Fruit fly (Drosophila melanogaster) whole organism, wandering third instar larva: ENCODE data around the gene Cyp28d1.

Experiments used
- Mio ChIP-seq: sonication (Bioruptor generic); optimal IDR thresholded peaks from 2 replicates; lab custom pipeline; 2016; ENCODE audit warnings: missing biosample characterization, missing genetic modification characterization
- Myc ChIP-seq: fragments of >200 bp; optimal IDR thresholded peaks from 2 replicates; lab custom pipeline; 2017
- Rel ChIP-seq, 2 experiments: fragments of 200-800 bp; sonication (Bioruptor generic) in 1 of 2; optimal IDR thresholded peaks; 2 replicates in 1 of 2; 3 replicates in 1 of 2; lab custom pipeline; 2016 to 2019; ENCODE audit warnings: mild to moderate bottlenecking in 2 of 2, missing biosample characterization in 2 of 2, missing genetic modification characterization in 2 of 2, moderate library complexity in 1 of 2
- usp ChIP-seq: fragments of >200 bp; optimal IDR thresholded peaks from 2 replicates; lab custom pipeline; 2017; ENCODE audit warnings: missing biosample characterization, missing genetic modification characterization

DNA sequence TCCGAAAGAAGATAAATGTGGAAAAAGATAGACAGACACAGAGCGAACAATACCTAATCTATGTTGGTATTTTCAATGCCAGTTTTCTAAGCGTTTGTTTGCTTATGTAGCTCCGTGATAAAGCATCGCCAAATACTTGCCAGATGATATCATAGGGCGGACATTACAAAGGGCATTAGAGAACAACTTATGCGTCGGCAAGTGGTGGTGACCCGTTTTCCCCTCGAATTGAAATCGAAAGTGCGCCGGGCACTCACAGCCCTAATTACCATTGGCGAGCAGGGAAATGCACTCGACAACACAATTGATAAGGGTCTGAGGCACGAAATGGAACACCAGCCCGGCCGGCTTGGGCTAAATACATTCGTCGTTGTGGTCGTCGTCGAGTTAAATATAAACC is 13.1 kb upstream of the Cyp28d1 start:
- TF ChIP-seq usp (no peak), Myc (lab: Kevin White, UChicago) (no peak), Rel (GFP tag; optimal IDR thresholded peaks at IDR 0.05; lab: Kevin White, UChicago) (no peak), Rel (tag; optimal IDR thresholded peaks at IDR 0.05; lab: Kevin White, UChicago) (no peak), Mio (GFP tag; lab: Kevin White, UChicago) (no peak)
